Worm (Caenorhabditis elegans): Measurements from ENCODE around the gene fbxa-176.

ce11 chrV:17548635-17549034 is 840 bp upstream of the fbxa-176 start:
- no peak for TF ChIP-seq flt-1 (GFP tag; IDR thresholded peaks at IDR 0.05)
- TF ChIP-seq ztf-23 (GFP tag; IDR thresholded peaks at IDR 0.05) = no peak
- no peak for TF ChIP-seq tab-1 (GFP tag; IDR thresholded peaks at IDR 0.05)
- no peak for TF ChIP-seq T22C8.4 (GFP tag; IDR thresholded peaks at IDR 0.05)
- no peak for TF ChIP-seq ref-1 (GFP tag; conservative IDR thresholded peaks at IDR 0.05)
- no peak for TF ChIP-seq med-1 (GFP tag; optimal IDR thresholded peaks at IDR 0.05; ENCODE audit: insufficient read depth)
- TF ChIP-seq cog-1 (tag; optimal IDR thresholded peaks at IDR 0.05) = no peak
- TF ChIP-seq ztf-29 (GFP tag; IDR thresholded peaks at IDR 0.05) = no peak
- no peak for TF ChIP-seq klf-2 (GFP tag; conservative IDR thresholded peaks at IDR 0.05)

All from whole organism, midembryonic.